Worm (Caenorhabditis elegans) whole organism, L2 larva: ENCODE results near the gene jkk-1.

Experiments used
- C34F6.9 ChIP-seq: fragments of 150-350 bp; optimal IDR thresholded peaks from 2 replicates; lab custom pipeline; 2014; ENCODE audit warnings: missing biosample characterization, missing genetic modification characterization
- F13H6.1 ChIP-seq: sonication (generic microtip); optimal IDR thresholded peaks from 2 replicates; lab custom pipeline; 2016; ENCODE audit warnings: missing genetic modification characterization, missing compliant biosample characterization
- R02D3.7 ChIP-seq: fragments of 150-350 bp; optimal IDR thresholded peaks from 2 replicates; lab custom pipeline; 2014; ENCODE audit warnings: missing biosample characterization, missing genetic modification characterization
- Y55F3AM.14 ChIP-seq: fragments of 200-800 bp; sonication (Bioruptor generic); optimal IDR thresholded peaks from 2 replicates; lab custom pipeline; 2018; ENCODE audit warnings: mild to moderate bottlenecking, missing genetic modification characterization, missing compliant biosample characterization
- alr-1 ChIP-seq: fragments of 150-350 bp; optimal IDR thresholded peaks from 2 replicates; lab custom pipeline; 2014; ENCODE audit warnings: missing biosample characterization, missing genetic modification characterization
- ama-1 ChIP-seq: fragments of 150-350 bp; optimal IDR thresholded peaks from 2 replicates; lab custom pipeline; 2018; ENCODE audit warnings: inconsistent platforms
- ceh-16 ChIP-seq: fragments of 150-350 bp; optimal IDR thresholded peaks from 2 replicates; lab custom pipeline; 2014; ENCODE audit warnings: missing biosample characterization, missing genetic modification characterization
- ceh-82 ChIP-seq: fragments of 150-350 bp; optimal IDR thresholded peaks from 2 replicates; lab custom pipeline; 2014; ENCODE audit warnings: missing biosample characterization, missing genetic modification characterization
- crh-2 ChIP-seq: sonication (generic microtip); optimal IDR thresholded peaks from 2 replicates; lab custom pipeline; 2017; ENCODE audit warnings: missing biosample characterization, missing genetic modification characterization
- egl-27 ChIP-seq: sonication (generic microtip); optimal IDR thresholded peaks from 3 replicates; lab custom pipeline; 2017; ENCODE audit warnings: missing biosample characterization, missing genetic modification reagents, missing genetic modification characterization
- elt-1 ChIP-seq: fragments of 150-350 bp; optimal IDR thresholded peaks from 2 replicates; lab custom pipeline; 2014; ENCODE audit warnings: missing biosample characterization, missing genetic modification characterization
- fos-1 ChIP-seq: fragments of 150-350 bp; optimal IDR thresholded peaks from 2 replicates; lab custom pipeline; 2014; ENCODE audit warnings: missing biosample characterization, missing genetic modification characterization
- gmeb-1 ChIP-seq: fragments of 150-350 bp; optimal IDR thresholded peaks from 2 replicates; lab custom pipeline; 2014; ENCODE audit warnings: missing biosample characterization, missing genetic modification characterization
- lin-11 ChIP-seq: fragments of 150-350 bp; sonication (generic microtip); optimal IDR thresholded peaks from 2 replicates; lab custom pipeline; 2014; ENCODE audit warnings: missing biosample characterization, missing genetic modification characterization, inconsistent platforms, mixed read lengths
- lin-39 ChIP-seq: fragments of 150-350 bp; optimal IDR thresholded peaks from 2 replicates; lab custom pipeline; 2014; ENCODE audit warnings: missing biosample characterization, missing genetic modification reagents, missing genetic modification characterization
- lsy-2 ChIP-seq, 2 experiments: fragments of 150-350 bp in 1 of 2; sonication (generic microtip) in 1 of 2; optimal IDR thresholded peaks; 2 replicates each; lab custom pipeline; 2014 to 2017; ENCODE audit warnings: missing biosample characterization in 2 of 2, missing genetic modification characterization in 2 of 2
- mbf-1 ChIP-seq: sonication (generic microtip); optimal IDR thresholded peaks from 2 replicates; lab custom pipeline; 2017; ENCODE audit warnings: missing biosample characterization, missing genetic modification characterization
- nhr-10 ChIP-seq: sonication (generic microtip); optimal IDR thresholded peaks from 2 replicates; lab custom pipeline; 2017; ENCODE audit warnings: missing biosample characterization, missing genetic modification characterization
- nhr-11 ChIP-seq: fragments of 150-350 bp; optimal IDR thresholded peaks from 2 replicates; lab custom pipeline; 2014; ENCODE audit warnings: missing biosample characterization, missing genetic modification characterization
- nhr-129 ChIP-seq: fragments of 150-350 bp; optimal IDR thresholded peaks from 2 replicates; lab custom pipeline; 2014; ENCODE audit warnings: missing biosample characterization, missing genetic modification characterization
- nhr-21 ChIP-seq: fragments of 150-350 bp; optimal IDR thresholded peaks from 2 replicates; lab custom pipeline; 2014; ENCODE audit warnings: missing biosample characterization, missing genetic modification characterization
- nhr-6 ChIP-seq: fragments of 150-350 bp; optimal IDR thresholded peaks from 2 replicates; lab custom pipeline; 2014; ENCODE audit warnings: missing biosample characterization, missing genetic modification characterization
- peb-1 ChIP-seq: fragments of 150-350 bp; optimal IDR thresholded peaks from 2 replicates; lab custom pipeline; 2014; ENCODE audit warnings: missing biosample characterization, missing genetic modification characterization
- sem-4 ChIP-seq: fragments of 150-350 bp; optimal IDR thresholded peaks from 2 replicates; lab custom pipeline; 2014; ENCODE audit warnings: missing biosample characterization, missing genetic modification reagents, missing genetic modification characterization
- skn-1 ChIP-seq: sonication (generic microtip); optimal IDR thresholded peaks from 2 replicates; lab custom pipeline; 2017; ENCODE audit warnings: missing biosample characterization, missing genetic modification characterization
- sma-3 ChIP-seq: sonication (generic microtip); optimal IDR thresholded peaks from 2 replicates; lab custom pipeline; 2016; ENCODE audit warnings: missing genetic modification reagents, missing genetic modification characterization, missing compliant biosample characterization
- sma-9 ChIP-seq, 2 experiments: fragments of 150-350 bp in 1 of 2; sonication (generic microtip) in 1 of 2; optimal IDR thresholded peaks; 2 replicates each; lab custom pipeline; 2014 to 2016; ENCODE audit warnings: missing genetic modification characterization in 2 of 2, mild to moderate bottlenecking in 1 of 2, missing biosample characterization in 1 of 2, missing compliant biosample characterization in 1 of 2, missing genetic modification reagents in 1 of 2, moderate library complexity in 1 of 2
- unc-39 ChIP-seq: fragments of 150-350 bp; optimal IDR thresholded peaks from 2 replicates; lab custom pipeline; 2014; ENCODE audit warnings: missing biosample characterization, missing genetic modification characterization
- ztf-11 ChIP-seq: sonication (generic microtip); optimal IDR thresholded peaks from 2 replicates; lab custom pipeline; 2017; ENCODE audit warnings: missing biosample characterization, missing genetic modification characterization

Gene jkk-1

ce11 chrX:5360682-5361081, 7.6 kb upstream of the jkk-1 start:
- no peak for TF ChIP-seq lin-11 (tag; lab: Kevin White, UChicago)
- no peak for TF ChIP-seq sma-3 (GFP tag; lab: Kevin White, UChicago)

- TF ChIP-seq ama-1 (lab: Kevin White, UChicago) (no peak), nhr-129 (tag; lab: Kevin White, UChicago) (no peak), sma-3 (GFP tag; lab: Kevin White, UChicago) (no peak), nhr-21 (tag; lab: Kevin White, UChicago) (no peak), Y55F3AM.14 (GFP tag; lab: Kevin White, UChicago) (no peak), C34F6.9 (no peak), F13H6.1 (tag; lab: Kevin White, UChicago) (no peak), peb-1 (no peak), R02D3.7 (tag; lab: Kevin White, UChicago) (no peak)
- TF ChIP-seq, all 48 proteins: peak for 0
Measured at ce11 chrX:5364222-5364621, 4.0 kb upstream of the jkk-1 start, which contains the start of gene chtl-1. Gene chtl-1, minus strand, starts transcription at chrX:5364322.

- no peak for TF ChIP-seq alr-1 (tag; lab: Kevin White, UChicago)
- TF ChIP-seq fos-1 (tag; lab: Kevin White, UChicago): peak; percentile 38
Measured at ce11 chrX:5365437-5365836, 2.8 kb upstream of the jkk-1 start, which contains the start of gene F35C8.5. Gene F35C8.5, plus strand, starts transcription at chrX:5365813.

ce11 chrX:5366613-5367012, 1.7 kb upstream of the jkk-1 start:
- TF ChIP-seq sma-3 (GFP tag; lab: Kevin White, UChicago): no peak
- no peak for TF ChIP-seq peb-1
- TF ChIP-seq lin-11 (tag; lab: Kevin White, UChicago): no peak
- TF ChIP-seq C34F6.9: no peak
- TF ChIP-seq fos-1 (tag; lab: Kevin White, UChicago): no peak
- TF ChIP-seq nhr-21 (tag; lab: Kevin White, UChicago): no peak
- TF ChIP-seq sem-4 (tag; lab: Kevin White, UChicago): no peak
- TF ChIP-seq lsy-2 (tag; optimal IDR thresholded peaks at IDR 0.05; lab: Kevin White, UChicago): no peak
- TF ChIP-seq unc-39 (tag; lab: Kevin White, UChicago): no peak
- TF ChIP-seq R02D3.7 (tag; lab: Kevin White, UChicago): no peak
- TF ChIP-seq mbf-1 (tag; lab: Kevin White, UChicago): no peak

ce11 chrX:5370605-5371004, 2.3 kb downstream of the jkk-1 start:
- TF ChIP-seq lin-11 (tag; lab: Kevin White, UChicago) (no peak), sem-4 (tag; lab: Kevin White, UChicago) (no peak), nhr-21 (tag; lab: Kevin White, UChicago) (no peak), crh-2 (tag; lab: Kevin White, UChicago) (no peak), alr-1 (tag; lab: Kevin White, UChicago) (no peak), gmeb-1 (tag; lab: Kevin White, UChicago) (no peak), peb-1 (no peak), elt-1 (tag; lab: Kevin White, UChicago) (no peak), lin-39 (tag; lab: Kevin White, UChicago) (no peak), ztf-11 (no peak), Y55F3AM.14 (GFP tag; lab: Kevin White, UChicago) (no peak)
- TF ChIP-seq, all 48 proteins: peak for 0

ce11 chrX:5372638-5373037, 4.4 kb downstream of the jkk-1 start, which contains the start of gene F35C8.8:
Gene F35C8.8, minus strand, starts transcription at chrX:5372639.
- TF ChIP-seq nhr-6 (tag; lab: Kevin White, UChicago): no peak
- no peak for TF ChIP-seq sma-3 (GFP tag; lab: Kevin White, UChicago)
- no peak for TF ChIP-seq skn-1 (tag; lab: Kevin White, UChicago)
- no peak for TF ChIP-seq gmeb-1 (tag; lab: Kevin White, UChicago)
- TF ChIP-seq egl-27 (tag; lab: Kevin White, UChicago): no peak
- no peak for TF ChIP-seq nhr-11 (tag; lab: Kevin White, UChicago)
- no peak for TF ChIP-seq nhr-10
- TF ChIP-seq sem-4 (tag; lab: Kevin White, UChicago): no peak
- no peak for TF ChIP-seq ceh-82
- TF ChIP-seq Y55F3AM.14 (GFP tag; lab: Kevin White, UChicago): no peak
- no peak for TF ChIP-seq lin-39 (tag; lab: Kevin White, UChicago)

- TF ChIP-seq sma-9 (GFP tag; optimal IDR thresholded peaks at IDR 0.05; lab: Kevin White, UChicago) (no peak), sma-9 (tag; optimal IDR thresholded peaks at IDR 0.05; lab: Kevin White, UChicago) (no peak), skn-1 (tag; lab: Kevin White, UChicago) (no peak), ceh-16 (tag; lab: Kevin White, UChicago) (no peak)
Measured at ce11 chrX:5373597-5373996, 5.3 kb downstream of the jkk-1 start.
